Worm (Caenorhabditis elegans): ENCODE results near the gene sre-15.

DNA sequence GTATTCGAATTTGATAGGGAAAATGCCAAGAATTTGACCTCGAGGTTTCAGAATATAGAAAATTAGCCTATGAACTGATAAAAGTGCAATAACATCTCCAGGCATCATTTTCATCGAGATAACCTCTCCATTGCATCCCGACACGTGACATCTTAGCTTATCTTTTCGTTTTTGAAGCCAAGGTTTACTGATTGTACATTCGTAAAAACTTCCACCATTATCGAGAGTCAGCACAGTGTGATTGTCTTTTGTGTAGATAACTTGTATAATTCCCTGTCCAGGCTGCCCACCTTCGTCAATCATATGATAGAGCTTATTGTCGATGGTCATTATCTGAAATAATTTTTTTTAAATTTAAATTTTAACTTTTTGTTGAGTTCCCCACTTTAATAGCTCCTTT, 29.8 kb upstream of the sre-15 start:
- no peak for TF ChIP-seq nhr-179 (tag; optimal IDR thresholded peaks at IDR 0.05)
- TF ChIP-seq nhr-27 (tag; optimal IDR thresholded peaks at IDR 0.05) = no peak
- no peak for TF ChIP-seq ceh-27 (GFP tag; optimal IDR thresholded peaks at IDR 0.05)
